Worm (Caenorhabditis elegans): ENCODE data around the gene fipr-5.

Gene fipr-5

ce11 chrV:10228360-10228759, 7.1 kb upstream of the fipr-5 start, which contains the start of gene fipr-4:
TSS of gene fipr-4 (minus strand) at chrV:10228460.
- no peak for TF ChIP-seq jun-1 (tag; optimal IDR thresholded peaks at IDR 0.05)
- peak; percentile 42 for TF ChIP-seq pha-4 (tag; optimal IDR thresholded peaks at IDR 0.05)
- TF ChIP-seq skn-1 (tag; optimal IDR thresholded peaks at IDR 0.05), result no peak
- TF ChIP-seq sea-2 (GFP tag; optimal IDR thresholded peaks at IDR 0.05), result no peak
- TF ChIP-seq lin-39 (tag; optimal IDR thresholded peaks at IDR 0.05), result no peak

ce11 chrV:10227333-10227732, 6.1 kb upstream of the fipr-5 start, which contains the start of gene ttr-19:
TSS of gene ttr-19 (minus strand) at chrV:10227433.
- TF ChIP-seq nhr-76 (tag; optimal IDR thresholded peaks at IDR 0.05) (no peak), elt-1 (tag; optimal IDR thresholded peaks at IDR 0.05) (no peak), ama-1 (optimal IDR thresholded peaks at IDR 0.05) (no peak), fkh-2 (tag; optimal IDR thresholded peaks at IDR 0.05) (no peak), mdl-1 (tag; optimal IDR thresholded peaks at IDR 0.05) (no peak), lsy-12 (tag; optimal IDR thresholded peaks at IDR 0.05) (no peak), ceh-9 (tag; optimal IDR thresholded peaks at IDR 0.05) (no peak), fos-1 (tag; optimal IDR thresholded peaks at IDR 0.05) (no peak), unc-39 (tag; optimal IDR thresholded peaks at IDR 0.05) (no peak), nfya-1 (tag; optimal IDR thresholded peaks at IDR 0.05; ENCODE audit: insufficient read depth) (no peak), nhr-237 (tag; optimal IDR thresholded peaks at IDR 0.05) (no peak), ceh-28 (tag; optimal IDR thresholded peaks at IDR 0.05) (no peak), mml-1 (tag; optimal IDR thresholded peaks at IDR 0.05) (no peak), nhr-67 (tag; optimal IDR thresholded peaks at IDR 0.05) (no peak), snpc-4 (tag; optimal IDR thresholded peaks at IDR 0.05) (no peak), zag-1 (tag; optimal IDR thresholded peaks at IDR 0.05) (no peak)

ce11 chrV:10225610-10226009, 4.4 kb upstream of the fipr-5 start, which contains the start of gene daf-36:
TSS of gene daf-36 (minus strand) at chrV:10225710.
- TF ChIP-seq nhr-67 (tag; optimal IDR thresholded peaks at IDR 0.05), result no peak
- no peak for TF ChIP-seq nhr-28 (tag; optimal IDR thresholded peaks at IDR 0.05)
- peak; percentile 28 for TF ChIP-seq elt-2 (tag; optimal IDR thresholded peaks at IDR 0.05)

ce11 chrV:10224619-10225018, 3.4 kb upstream of the fipr-5 start:
- TF ChIP-seq elt-2 (tag; optimal IDR thresholded peaks at IDR 0.05) (peak; percentile 68), nhr-77 (tag; optimal IDR thresholded peaks at IDR 0.05) (no peak)

ce11 chrV:10222007-10222406, 790 bp upstream of the fipr-5 start, which contains the start of gene C12D8.20:
TSS of gene C12D8.20 (plus strand) at chrV:10222307.
- TF ChIP-seq unc-62 (GFP tag; optimal IDR thresholded peaks at IDR 0.05), result no peak
- no peak for TF ChIP-seq lin-39 (tag; optimal IDR thresholded peaks at IDR 0.05)
- no peak for TF ChIP-seq ZK546.5 (tag; optimal IDR thresholded peaks at IDR 0.05)
- no peak for TF ChIP-seq fos-1 (tag; optimal IDR thresholded peaks at IDR 0.05)
- TF ChIP-seq ama-1 (optimal IDR thresholded peaks at IDR 0.05), result no peak
- TF ChIP-seq pqm-1 (tag; optimal IDR thresholded peaks at IDR 0.05), result no peak
- TF ChIP-seq nhr-11 (tag; optimal IDR thresholded peaks at IDR 0.05), result no peak
- TF ChIP-seq eor-1 (tag; optimal IDR thresholded peaks at IDR 0.05), result no peak
- TF ChIP-seq R02D3.7 (tag; optimal IDR thresholded peaks at IDR 0.05), result no peak

- TF ChIP-seq nhr-28 (tag; optimal IDR thresholded peaks at IDR 0.05), result no peak
- no peak for TF ChIP-seq fkh-2 (tag; optimal IDR thresholded peaks at IDR 0.05)
- TF ChIP-seq elt-1 (tag; optimal IDR thresholded peaks at IDR 0.05), result no peak
- TF ChIP-seq mml-1 (tag; optimal IDR thresholded peaks at IDR 0.05), result no peak
- TF ChIP-seq zag-1 (tag; optimal IDR thresholded peaks at IDR 0.05), result no peak
- TF ChIP-seq pqm-1 (tag; optimal IDR thresholded peaks at IDR 0.05), result no peak
- no peak for TF ChIP-seq nhr-11 (tag; optimal IDR thresholded peaks at IDR 0.05)
- TF ChIP-seq tbx-2 (tag; optimal IDR thresholded peaks at IDR 0.05), result no peak
- TF ChIP-seq nfya-1 (tag; optimal IDR thresholded peaks at IDR 0.05; ENCODE audit: insufficient read depth), result no peak
- TF ChIP-seq egl-5 (tag; optimal IDR thresholded peaks at IDR 0.05), result no peak
- TF ChIP-seq hmg-11 (tag; optimal IDR thresholded peaks at IDR 0.05), result no peak
These were observed 612 bp downstream of the fipr-5 start, which contains the start of gene C12D8.13 for ce11 chrV:10220605-10221004. TSS of gene C12D8.13 (minus strand) at chrV:10220705.

Data from whole organism, L3 larva.